Fruit fly (Drosophila melanogaster): Measurements from ENCODE around the gene CG9427.
A peak's percentile ranks its signal among the peaks of the same experiment; 100 is the strongest.

dm6 chr3R:9593408-9594250, 33.1 kb downstream of the CG9427 start:
- TF ChIP-seq pad (GFP tag; optimal IDR thresholded peaks at IDR 0.05): no peak
- TF ChIP-seq kay (GFP tag; ENCODE audit: borderline replicate concordance): no peak
- no peak for TF ChIP-seq CG5204 (GFP tag; optimal IDR thresholded peaks at IDR 0.05)
- TF ChIP-seq ovo (GFP tag; optimal IDR thresholded peaks at IDR 0.05): peak; percentile 5
- peak; percentile 91 for TF ChIP-seq tj (GFP tag; optimal IDR thresholded peaks at IDR 0.05)
- TF ChIP-seq Clk (GFP tag; optimal IDR thresholded peaks at IDR 0.05): no peak
- no peak for TF ChIP-seq CG33017 (tag; optimal IDR thresholded peaks at IDR 0.05)
- TF ChIP-seq cic (GFP tag; optimal IDR thresholded peaks at IDR 0.05): no peak
- no peak for TF ChIP-seq cnc (optimal IDR thresholded peaks at IDR 0.05)
- no peak for TF ChIP-seq CG12768 (GFP tag; optimal IDR thresholded peaks at IDR 0.05)
- no peak for TF ChIP-seq CG7045 (GFP tag; optimal IDR thresholded peaks at IDR 0.05)

Data from whole organism, adult.